Worm (Caenorhabditis elegans): ENCODE results near the gene spig-8.

DNA sequence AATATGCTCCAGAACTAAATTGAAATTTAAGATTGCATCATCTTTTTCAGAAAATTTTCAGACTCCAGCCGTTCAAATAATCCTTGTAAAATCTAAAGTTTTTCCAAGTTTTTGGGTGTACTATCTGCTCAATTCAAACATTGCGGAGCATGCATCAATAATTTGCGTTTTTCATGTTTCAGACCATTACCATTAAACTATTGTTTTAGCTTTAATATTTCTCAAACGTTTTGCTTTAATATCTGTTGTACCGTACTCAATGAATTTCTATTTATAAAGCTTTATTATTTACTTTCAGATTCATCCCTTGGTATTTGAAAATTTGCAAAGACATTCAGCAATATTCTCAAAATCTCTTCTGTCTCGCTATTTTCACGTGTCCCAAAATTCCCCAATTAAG, 48.5 kb downstream of the spig-8 start, which contains the start of gene odr-2:
- TF ChIP-seq pha-4 (tag; optimal IDR thresholded peaks at IDR 0.05) (no peak), unc-39 (tag; optimal IDR thresholded peaks at IDR 0.05) (no peak), lin-32 (GFP tag; optimal IDR thresholded peaks at IDR 0.05) (no peak)
